Fruit fly (Drosophila melanogaster) whole organism, wandering third instar larva: ENCODE results near the gene dsx.

Experiments
- Abd-B ChIP-seq: fragments of >200 bp; optimal IDR thresholded peaks from 2 replicates; lab custom pipeline; 2017; ENCODE audit warnings: missing biosample characterization, missing genetic modification characterization
- CrebA ChIP-seq: fragments of 200-800 bp; sonication (Bioruptor generic); optimal IDR thresholded peaks from 2 replicates; lab custom pipeline; 2016; ENCODE audit warnings: missing biosample characterization, mild to moderate bottlenecking, missing genetic modification characterization, borderline replicate concordance
- Dif ChIP-seq: fragments of 200-275, 200-300 bp; sonication (Bioruptor generic); optimal IDR thresholded peaks from 2 replicates; lab custom pipeline; 2018; ENCODE audit warnings: missing biosample characterization, missing genetic modification characterization; ENCODE audit not compliant: partially characterized antibody
- OdsH ChIP-seq: fragments of 200-800 bp; sonication (Bioruptor generic); optimal IDR thresholded peaks from 2 replicates; lab custom pipeline; 2016; ENCODE audit warnings: missing biosample characterization, mild to moderate bottlenecking, missing genetic modification characterization
- br ChIP-seq: fragments of 200-800 bp; sonication (Bioruptor generic); optimal IDR thresholded peaks from 2 replicates; lab custom pipeline; 2016; ENCODE audit warnings: missing biosample characterization, missing genetic modification characterization
- dl ChIP-seq, 2 experiments: fragments of 175-275, 200-275 bp in 1 of 2; fragments of 200-275 bp in 1 of 2; sonication (Bioruptor generic); optimal IDR thresholded peaks; lab custom pipeline; 2018; ENCODE audit warnings: mild to moderate bottlenecking in 2 of 2, missing biosample characterization in 2 of 2, missing genetic modification characterization in 2 of 2, moderate library complexity in 2 of 2; ENCODE audit not compliant: partially characterized antibody in 2 of 2, insufficient read depth in 1 of 2
- h ChIP-seq: fragments of 200-800 bp; sonication (Bioruptor generic); optimal IDR thresholded peaks from 3 replicates; lab custom pipeline; 2016; ENCODE audit warnings: missing biosample characterization, mild to moderate bottlenecking, missing genetic modification characterization
- jim ChIP-seq: fragments of 175-275, 200-325 bp; sonication (Bioruptor generic); optimal IDR thresholded peaks from 2 replicates; lab custom pipeline; 2016; ENCODE audit warnings: missing biosample characterization, mild to moderate bottlenecking, missing genetic modification characterization
- pan ChIP-seq: fragments of >200 bp; optimal IDR thresholded peaks from 2 replicates; lab custom pipeline; 2017
- psq ChIP-seq: fragments of 200-800 bp; sonication (Bioruptor generic); optimal IDR thresholded peaks from 3 replicates; lab custom pipeline; 2017; ENCODE audit warnings: missing biosample characterization, mild to moderate bottlenecking, missing genetic modification characterization, moderate library complexity
- rgr ChIP-seq: fragments of 200-800 bp; sonication (Bioruptor generic); optimal IDR thresholded peaks from 3 replicates; lab custom pipeline; 2016; ENCODE audit warnings: missing biosample characterization, mild to moderate bottlenecking, missing genetic modification characterization
- sv ChIP-seq: fragments of 200-800 bp; sonication (Bioruptor generic); optimal IDR thresholded peaks from 3 replicates; lab custom pipeline; 2016; ENCODE audit warnings: missing biosample characterization, missing genetic modification characterization
- tai ChIP-seq: sonication (Bioruptor generic); optimal IDR thresholded peaks from 2 replicates; lab custom pipeline; 2016; ENCODE audit warnings: missing biosample characterization, missing genetic modification characterization
- usp ChIP-seq: fragments of >200 bp; optimal IDR thresholded peaks from 2 replicates; lab custom pipeline; 2017; ENCODE audit warnings: missing biosample characterization, missing genetic modification characterization

DNA sequence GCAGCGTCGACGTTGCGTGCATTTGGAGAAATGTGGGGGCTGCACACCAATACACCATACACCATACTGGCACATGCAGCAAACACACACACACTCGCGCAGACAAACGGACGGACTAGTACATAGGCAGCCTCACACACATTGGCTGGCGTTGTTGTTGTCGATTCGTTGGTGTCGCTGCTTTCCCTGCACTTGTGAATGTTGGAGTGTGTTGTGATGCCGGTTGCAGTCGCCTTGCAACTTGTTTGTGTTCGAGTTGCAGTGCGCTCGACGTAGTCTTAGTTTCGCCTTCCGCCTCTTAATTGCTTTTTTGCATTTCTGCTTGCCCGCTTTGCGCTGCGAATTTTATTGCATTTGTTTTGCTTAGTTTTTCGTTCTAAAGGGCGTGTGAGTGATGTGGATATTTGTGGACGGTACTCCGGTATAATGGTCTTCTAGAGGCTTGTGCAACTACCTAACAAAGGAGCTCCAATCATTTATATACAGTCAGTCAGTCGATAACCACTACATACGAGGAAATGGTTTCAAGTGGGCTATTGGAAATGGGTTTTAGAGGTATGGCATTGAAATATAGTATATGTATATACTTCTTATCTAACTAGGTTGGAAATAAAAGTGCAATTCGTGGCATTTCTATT, 3.6 kb downstream of the dsx start:
- TF ChIP-seq tai (GFP tag; lab: Kevin White, UChicago) (no peak), jim (GFP tag; lab: Kevin White, UChicago) (no peak), psq (GFP tag; lab: Kevin White, UChicago) (no peak), CrebA (GFP tag; lab: Kevin White, UChicago) (peak; percentile 57), usp (GFP tag; lab: Kevin White, UChicago) (no peak), OdsH (GFP tag; lab: Kevin White, UChicago) (no peak), Abd-B (GFP tag; lab: Kevin White, UChicago) (no peak), dl (GFP tag; optimal IDR thresholded peaks at IDR 0.05; lab: Kevin White, UChicago; ENCODE audit: insufficient read depth in 1 of 2, partially characterized antibody in 2 of 2) (peak; percentile 48 to 65), h (no peak), pan (lab: Kevin White, UChicago) (no peak), sv (no peak), Dif (GFP tag; lab: Kevin White, UChicago) (peak; percentile 8), br (no peak), rgr (GFP tag; lab: Kevin White, UChicago) (no peak)
